Fruit fly (Drosophila melanogaster) whole organism: ENCODE results near the gene CG46448.

Experiments used
- CG8478 ChIP-seq: fragments of >200 bp; optimal IDR thresholded peaks from 2 replicates; lab custom pipeline; 2018; ENCODE audit warnings: inconsistent platforms
- Dll ChIP-seq: fragments of >200 bp; optimal IDR thresholded peaks from 2 replicates; lab custom pipeline; 2017
- EcR ChIP-seq, 2 experiments: fragments of >200 bp; optimal IDR thresholded peaks; 2 replicates each; lab custom pipeline; 2017; ENCODE audit warnings: missing biosample characterization in 2 of 2, missing genetic modification characterization in 2 of 2, missing genetic modification reagents in 2 of 2
- pan ChIP-seq: fragments of >200 bp; optimal IDR thresholded peaks from 2 replicates; lab custom pipeline; 2017
- psq ChIP-seq: fragments of >200 bp; optimal IDR thresholded peaks from 2 replicates; lab custom pipeline; 2017
- usp ChIP-seq: fragments of >200 bp; optimal IDR thresholded peaks from 2 replicates; lab custom pipeline; 2017; ENCODE audit warnings: missing biosample characterization, missing genetic modification characterization, mixed read lengths

Gene CG46448

dm6 chr2L:2372112-2372449, 19.4 kb upstream of the CG46448 start:
- TF ChIP-seq Dll (lab: Kevin White, UChicago) (no peak), usp (GFP tag; lab: Kevin White, UChicago) (no peak), psq (lab: Kevin White, UChicago) (no peak), EcR (GFP tag; optimal IDR thresholded peaks at IDR 0.05; lab: Kevin White, UChicago) (no peak), pan (lab: Kevin White, UChicago) (no peak), CG8478 (lab: Kevin White, UChicago) (no peak)

- TF ChIP-seq EcR (GFP tag; optimal IDR thresholded peaks at IDR 0.05; lab: Kevin White, UChicago) = no peak
- no peak for TF ChIP-seq Dll (lab: Kevin White, UChicago)
- no peak for TF ChIP-seq psq (lab: Kevin White, UChicago)
- no peak for TF ChIP-seq pan (lab: Kevin White, UChicago)
- no peak for TF ChIP-seq CG8478 (lab: Kevin White, UChicago)
- TF ChIP-seq usp (GFP tag; lab: Kevin White, UChicago) = no peak
Observed at dm6 chr2L:2373818-2374746, 17.4 kb upstream of the CG46448 start, which contains the start of the genes CG3609 and CG15390. CG3609 (minus strand) TSS chr2L:2374627. CG15390 (plus strand) TSS chr2L:2374713.

DNA sequence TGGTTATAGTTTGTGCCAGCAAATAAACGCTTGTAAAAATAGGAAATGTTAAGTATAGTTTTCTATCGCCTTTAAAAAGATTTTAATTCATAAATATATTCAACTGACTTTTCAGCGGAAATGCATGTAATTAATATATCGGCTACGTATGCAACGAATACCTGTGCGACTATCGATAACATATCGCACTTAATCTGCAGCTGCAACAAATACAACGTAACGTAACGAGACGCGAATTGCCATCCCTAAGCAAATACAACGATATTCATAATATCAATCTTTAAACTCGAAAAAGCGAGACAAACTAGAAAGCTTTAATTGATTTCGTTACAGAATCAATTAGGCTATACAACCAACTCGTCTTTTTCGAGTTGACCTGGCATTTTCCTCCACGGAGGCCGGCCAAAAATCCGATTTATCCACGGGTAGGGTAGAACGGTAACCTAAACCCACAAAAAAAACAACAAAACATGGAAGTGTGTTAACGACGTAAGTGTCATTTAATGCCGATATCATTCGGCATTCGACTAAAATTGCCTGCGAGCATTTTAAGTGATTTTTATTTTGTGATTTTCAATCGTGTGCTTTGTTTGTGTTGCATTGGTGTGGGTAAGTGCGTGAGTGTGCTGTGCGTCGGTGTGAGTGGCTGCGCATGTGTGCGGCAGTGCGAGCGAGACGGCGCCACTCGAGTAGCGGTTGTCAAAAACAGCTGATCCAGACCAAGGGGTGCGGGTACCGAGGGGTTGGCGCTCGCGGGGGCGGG, 15.6 kb upstream of the CG46448 start, which contains the start of gene Atxn7:
Atxn7 (plus strand) TSS at position 187 of the 763 bp plus-strand sequence.
- TF ChIP-seq CG8478 (lab: Kevin White, UChicago) = peak; percentile 60
- no peak for TF ChIP-seq pan (lab: Kevin White, UChicago)

DNA sequence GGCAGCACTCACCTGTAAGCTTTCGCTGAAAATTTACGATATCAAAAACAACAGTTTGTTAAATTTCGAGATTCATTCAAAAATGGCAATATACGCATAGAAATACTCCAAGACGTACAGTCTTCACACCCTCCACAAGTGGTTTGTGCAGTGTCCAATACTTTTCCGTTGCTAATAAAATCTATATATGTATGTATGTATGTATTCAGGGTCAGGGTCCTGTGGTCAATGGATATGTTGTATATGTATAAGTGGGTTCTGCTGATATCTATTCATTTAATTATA, 15.1 kb upstream of the CG46448 start:
- TF ChIP-seq EcR (GFP tag; optimal IDR thresholded peaks at IDR 0.05; lab: Kevin White, UChicago) (no peak), psq (lab: Kevin White, UChicago) (no peak), Dll (lab: Kevin White, UChicago) (no peak), CG8478 (lab: Kevin White, UChicago) (no peak), usp (GFP tag; lab: Kevin White, UChicago) (no peak), pan (lab: Kevin White, UChicago) (no peak)

- TF ChIP-seq psq (lab: Kevin White, UChicago) = no peak
Observed at dm6 chr2L:2380805-2381204, 10.7 kb upstream of the CG46448 start, which contains the start of gene Eogt. Eogt (plus strand) TSS chr2L:2381097.

dm6 chr2L:2382971-2383370, 8.5 kb upstream of the CG46448 start, which contains the start of gene PIG-Wa:
PIG-Wa (plus strand) TSS chr2L:2383202.
- TF ChIP-seq EcR (GFP tag; optimal IDR thresholded peaks at IDR 0.05; lab: Kevin White, UChicago) = no peak
- TF ChIP-seq psq (lab: Kevin White, UChicago) = no peak
- no peak for TF ChIP-seq CG8478 (lab: Kevin White, UChicago)
- TF ChIP-seq pan (lab: Kevin White, UChicago) = no peak
- TF ChIP-seq usp (GFP tag; lab: Kevin White, UChicago) = no peak

DNA sequence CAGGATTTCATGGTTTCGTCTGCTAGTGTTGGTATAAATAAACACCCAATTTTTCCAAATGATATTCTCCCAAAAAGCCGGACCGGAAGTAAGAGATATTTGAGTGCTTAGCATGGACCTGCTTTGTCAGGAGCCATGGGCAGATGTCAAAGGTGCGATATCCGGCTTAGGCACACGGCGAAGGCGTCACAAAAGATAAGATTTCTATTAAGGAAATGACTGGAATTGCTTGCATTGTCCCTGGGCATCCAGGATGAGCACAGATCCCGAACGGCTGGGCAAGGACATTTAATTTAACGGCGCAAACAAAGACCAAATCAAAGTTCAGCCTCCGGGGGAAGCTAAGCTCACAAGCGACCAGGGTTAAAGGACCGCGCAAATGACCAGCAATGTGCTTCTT, 5.8 kb upstream of the CG46448 start, which contains the start of gene CG3557:
CG3557 (minus strand) TSS at position 101 of the 400 bp plus-strand sequence.
- TF ChIP-seq Dll (lab: Kevin White, UChicago) (no peak), CG8478 (lab: Kevin White, UChicago) (no peak), EcR (GFP tag; optimal IDR thresholded peaks at IDR 0.05; lab: Kevin White, UChicago) (no peak), usp (GFP tag; lab: Kevin White, UChicago) (no peak), pan (lab: Kevin White, UChicago) (no peak)

DNA sequence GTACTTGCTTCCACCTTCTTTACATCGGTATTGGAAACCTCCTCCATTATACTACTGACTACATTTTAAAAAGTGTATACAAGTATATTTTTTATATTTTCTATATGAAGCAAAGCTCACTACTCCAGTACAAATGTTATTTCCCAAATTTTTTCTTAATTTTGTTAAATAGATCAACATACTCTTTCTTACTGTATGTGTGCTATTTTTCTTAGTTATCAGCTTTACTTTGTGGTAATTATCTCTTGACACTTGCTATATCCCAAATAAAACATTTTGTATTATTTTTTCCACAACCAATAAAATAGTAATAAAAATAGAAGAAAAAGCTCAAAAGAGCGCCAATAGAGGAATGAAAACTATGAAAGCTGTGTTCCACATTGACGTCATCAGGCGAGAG, 871 bp upstream of the CG46448 start, which contains the start of gene CG43750:
CG43750 (minus strand) TSS at position 101 of the 400 bp plus-strand sequence.
- TF ChIP-seq usp (GFP tag; lab: Kevin White, UChicago) = no peak
- TF ChIP-seq CG8478 (lab: Kevin White, UChicago) = no peak
- TF ChIP-seq psq (lab: Kevin White, UChicago) = no peak
- TF ChIP-seq EcR (GFP tag; optimal IDR thresholded peaks at IDR 0.05; lab: Kevin White, UChicago) = no peak
- no peak for TF ChIP-seq Dll (lab: Kevin White, UChicago)
- TF ChIP-seq pan (lab: Kevin White, UChicago) = no peak

DNA sequence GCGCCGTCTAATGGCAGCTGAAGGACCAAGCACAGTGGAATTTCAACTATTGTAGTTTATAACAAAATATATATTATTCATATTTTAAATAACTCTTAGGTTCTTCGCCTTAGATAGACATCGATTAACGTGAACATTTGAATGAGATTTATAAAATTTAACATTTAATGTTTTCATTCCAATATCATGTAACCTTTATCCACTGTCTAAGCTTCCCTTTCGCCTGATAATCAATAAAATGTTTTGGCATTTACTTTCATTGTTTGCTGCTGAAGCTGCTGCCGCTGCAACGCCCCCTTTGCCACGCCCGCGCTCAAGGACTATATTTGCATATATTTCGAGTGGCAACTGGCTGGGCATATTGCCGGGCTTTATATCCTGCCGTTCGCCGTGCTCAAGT, 3.4 kb downstream of the CG46448 start:
- TF ChIP-seq psq (lab: Kevin White, UChicago) (no peak), CG8478 (lab: Kevin White, UChicago) (no peak), pan (lab: Kevin White, UChicago) (no peak), EcR (GFP tag; optimal IDR thresholded peaks at IDR 0.05; lab: Kevin White, UChicago) (no peak), Dll (lab: Kevin White, UChicago) (no peak), usp (GFP tag; lab: Kevin White, UChicago) (no peak)

DNA sequence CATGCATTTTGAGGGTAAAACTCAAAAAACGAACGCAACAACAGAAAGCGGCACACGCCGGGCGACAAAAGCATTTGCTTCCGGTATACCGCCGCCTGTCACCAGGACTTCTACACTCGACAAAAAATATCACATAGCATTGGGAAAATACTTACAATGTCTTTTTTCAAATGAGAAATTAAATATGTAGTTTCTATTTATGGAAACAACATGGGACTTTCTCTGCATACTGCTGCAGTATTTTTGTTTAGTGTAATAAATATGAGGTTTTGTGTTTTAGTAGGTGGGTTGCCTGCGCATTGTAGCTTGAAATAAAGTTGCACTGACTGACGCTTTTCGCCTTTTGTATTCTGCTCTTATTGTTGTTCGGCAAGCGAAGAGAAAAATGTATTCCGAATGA, 5.6 kb downstream of the CG46448 start:
- no peak for TF ChIP-seq Dll (lab: Kevin White, UChicago)
- no peak for TF ChIP-seq pan (lab: Kevin White, UChicago)
- TF ChIP-seq EcR (GFP tag; optimal IDR thresholded peaks at IDR 0.05; lab: Kevin White, UChicago) = no peak
- TF ChIP-seq usp (GFP tag; lab: Kevin White, UChicago) = no peak
- TF ChIP-seq psq (lab: Kevin White, UChicago) = no peak
- TF ChIP-seq CG8478 (lab: Kevin White, UChicago) = no peak

- TF ChIP-seq Dll (lab: Kevin White, UChicago) (no peak), CG8478 (lab: Kevin White, UChicago) (no peak), pan (lab: Kevin White, UChicago) (no peak), usp (GFP tag; lab: Kevin White, UChicago) (no peak), EcR (GFP tag; optimal IDR thresholded peaks at IDR 0.05; lab: Kevin White, UChicago) (no peak), psq (lab: Kevin White, UChicago) (no peak)
Observed at dm6 chr2L:2398459-2398858, 7.0 kb downstream of the CG46448 start.
